Fruit fly (Drosophila melanogaster): ENCODE results near the gene CG42846.

dm6 chr3L:267618-268017 lies 36.2 kb upstream of the CG42846 start:
- TF ChIP-seq h (optimal IDR thresholded peaks at IDR 0.05) (no peak), Sin3A (optimal IDR thresholded peaks at IDR 0.05) (no peak), insv (optimal IDR thresholded peaks at IDR 0.05) (no peak), psq (optimal IDR thresholded peaks at IDR 0.05) (no peak), Myc (optimal IDR thresholded peaks at IDR 0.05) (no peak), ttk (optimal IDR thresholded peaks at IDR 0.05) (no peak)

Data from Kc167 (cell line).